Fruit fly (Drosophila melanogaster) whole organism, embryonic: ENCODE results near the gene CG34417.

Source experiments
- BEAF-32 ChIP-seq: fragments of 200-800 bp; sonication (Bioruptor generic); optimal IDR thresholded peaks from 3 replicates; lab custom pipeline; 2017; ENCODE audit warnings: missing biosample characterization, missing genetic modification characterization, mild to moderate bottlenecking, moderate library complexity, missing genetic modification reagents
- Blimp-1 ChIP-seq: fragments of 200-800 bp; sonication (Bioruptor generic); optimal IDR thresholded peaks from 3 replicates; lab custom pipeline; 2018; ENCODE audit warnings: missing biosample characterization, missing genetic modification characterization, mild to moderate bottlenecking, moderate library complexity, missing genetic modification reagents
- CG10209 ChIP-seq: fragments of 200-800 bp; sonication (Bioruptor generic); optimal IDR thresholded peaks from 3 replicates; lab custom pipeline; 2017; ENCODE audit warnings: missing biosample characterization, mild to moderate bottlenecking, missing genetic modification characterization, missing genetic modification reagents
- CG10366 ChIP-seq: fragments of 200-800 bp; sonication (Bioruptor generic); IDR thresholded peaks from 2 replicates; pipeline ENCODE4 v1.3.6; 2022; ENCODE audit warnings: missing biosample characterization, missing genetic modification characterization
- CG10959 ChIP-seq: fragments of 200-800 bp; sonication (Bioruptor generic); IDR thresholded peaks from 2 replicates; pipeline ENCODE4 v1.3.6; 2022; ENCODE audit warnings: missing biosample characterization, missing genetic modification characterization
- CG12391 ChIP-seq: fragments of 200-800 bp; sonication (Bioruptor generic); optimal IDR thresholded peaks from 3 replicates; lab custom pipeline; 2018; ENCODE audit warnings: missing biosample characterization, mild to moderate bottlenecking, missing genetic modification characterization, moderate library complexity
- CG14667 ChIP-seq: fragments of 200-800 bp; sonication (Bioruptor generic); IDR thresholded peaks from 2 replicates; pipeline ENCODE4 v1.3.6; 2022; ENCODE audit warnings: missing biosample characterization, missing genetic modification characterization
- CG1529 ChIP-seq: fragments of 200-800 bp; sonication (Bioruptor generic); optimal IDR thresholded peaks from 3 replicates; lab custom pipeline; 2018; ENCODE audit warnings: missing biosample characterization, missing genetic modification characterization
- CG15479 ChIP-seq: fragments of 200-800 bp; sonication (Bioruptor generic); optimal IDR thresholded peaks from 3 replicates; lab custom pipeline; 2019; ENCODE audit warnings: missing biosample characterization, mild to moderate bottlenecking, missing genetic modification characterization, moderate library complexity
- CG1603 ChIP-seq: fragments of 200-800 bp; sonication (Bioruptor generic); optimal IDR thresholded peaks from 2 replicates; lab custom pipeline; 2019; ENCODE audit warnings: missing biosample characterization, mild to moderate bottlenecking, missing genetic modification characterization, moderate library complexity
- CG17829 ChIP-seq: fragments of 200-800 bp; optimal IDR thresholded peaks from 2 replicates; lab custom pipeline; 2019; ENCODE audit warnings: missing biosample characterization, mild to moderate bottlenecking, missing genetic modification characterization, moderate library complexity
- CG18011 ChIP-seq: fragments of 200-800 bp; sonication (Bioruptor generic); optimal IDR thresholded peaks from 2 replicates; lab custom pipeline; 2017; ENCODE audit warnings: missing biosample characterization, missing genetic modification characterization, mild to moderate bottlenecking, moderate library complexity, missing genotype
- CG18599 ChIP-seq: fragments of 200-800 bp; sonication (Bioruptor generic); optimal IDR thresholded peaks from 3 replicates; lab custom pipeline; 2017; ENCODE audit warnings: missing biosample characterization, missing genetic modification characterization, mild to moderate bottlenecking, moderate library complexity, missing genetic modification reagents
- CG33213 ChIP-seq: fragments of 200-800 bp; sonication (Bioruptor generic); optimal IDR thresholded peaks from 3 replicates; lab custom pipeline; 2016; ENCODE audit warnings: missing biosample characterization, missing genetic modification characterization
- CG3847 ChIP-seq: fragments of 200-800 bp; sonication (Bioruptor generic); IDR thresholded peaks from 2 replicates; pipeline ENCODE4 v1.3.6; 2022; ENCODE audit warnings: missing biosample characterization, missing genetic modification characterization
- CG4404 ChIP-seq: fragments of 200-800 bp; sonication (Bioruptor generic); IDR thresholded peaks from 2 replicates; pipeline ENCODE4 v1.3.6; 2022; ENCODE audit warnings: missing biosample characterization, missing genetic modification characterization
- CG6689 ChIP-seq: fragments of 200-800 bp; sonication (Bioruptor generic); IDR thresholded peaks from 2 replicates; pipeline ENCODE4 v1.3.6; 2022; ENCODE audit warnings: missing biosample characterization, missing genetic modification characterization
- CG7357 ChIP-seq: fragments of 200-800 bp; sonication (Bioruptor generic); IDR thresholded peaks from 3 replicates; pipeline ENCODE4 v1.3.6; 2022; ENCODE audit warnings: missing biosample characterization, missing genetic modification characterization
- CG7786 ChIP-seq: fragments of 200-800 bp; sonication (Bioruptor generic); optimal IDR thresholded peaks from 2 replicates; lab custom pipeline; 2016; ENCODE audit warnings: missing biosample characterization, missing genetic modification characterization
- CG8281 ChIP-seq: fragments of 200-800 bp; sonication (Bioruptor generic); optimal IDR thresholded peaks from 2 replicates; lab custom pipeline; 2018; ENCODE audit warnings: missing biosample characterization, mild to moderate bottlenecking, missing genetic modification characterization, moderate library complexity
- CG8388 ChIP-seq: fragments of 200-800 bp; sonication (Bioruptor generic); optimal IDR thresholded peaks from 2 replicates; lab custom pipeline; 2019; ENCODE audit warnings: missing biosample characterization, mild to moderate bottlenecking, missing genetic modification characterization, moderate library complexity
- CG8944 ChIP-seq: fragments of 200-800 bp; sonication (Bioruptor generic); optimal IDR thresholded peaks from 3 replicates; lab custom pipeline; 2016; ENCODE audit warnings: missing biosample characterization, missing genetic modification characterization
- E2f2 ChIP-seq: fragments of 200-800 bp; sonication (Bioruptor generic); IDR thresholded peaks from 2 replicates; pipeline ENCODE4 v1.3.6; 2022; ENCODE audit warnings: missing biosample characterization, missing genetic modification characterization
- Fer1 ChIP-seq: fragments of 200-800 bp; sonication (Bioruptor generic); optimal IDR thresholded peaks from 2 replicates; lab custom pipeline; 2017; ENCODE audit warnings: missing biosample characterization, mild to moderate bottlenecking, missing genetic modification characterization
- Gug ChIP-seq: fragments of 200-800 bp; sonication (Bioruptor generic); IDR thresholded peaks from 4 replicates; pipeline ENCODE4 v1.3.6; 2022; ENCODE audit warnings: missing biosample characterization, missing genetic modification characterization
- H15 ChIP-seq: fragments of 200-800 bp; sonication (Bioruptor generic); IDR thresholded peaks from 3 replicates; pipeline ENCODE4 v1.3.6; 2022; ENCODE audit warnings: missing biosample characterization, missing genetic modification characterization
- Hr3 ChIP-seq: fragments of 200-800 bp; sonication (Bioruptor generic); optimal IDR thresholded peaks from 3 replicates; lab custom pipeline; 2016; ENCODE audit warnings: missing biosample characterization, missing genetic modification characterization
- Jarid2 ChIP-seq: fragments of 200-800 bp; sonication (Bioruptor generic); optimal IDR thresholded peaks from 3 replicates; lab custom pipeline; 2017; ENCODE audit warnings: mild to moderate bottlenecking, missing biosample characterization, missing genetic modification reagents, missing genetic modification characterization
- Pdp1 ChIP-seq, 2 experiments: fragments of 200-800 bp; sonication (Bioruptor generic); optimal IDR thresholded peaks; 3 replicates each; lab custom pipeline; 2016; ENCODE audit warnings: missing biosample characterization in 2 of 2, missing genetic modification characterization in 2 of 2, mild to moderate bottlenecking in 1 of 2, moderate library complexity in 1 of 2
- Six4 ChIP-seq: fragments of 200-800 bp; sonication (Bioruptor generic); optimal IDR thresholded peaks from 2 replicates; lab custom pipeline; 2016; ENCODE audit warnings: missing biosample characterization, missing genetic modification characterization
- Spps ChIP-seq: fragments of 200-800 bp; sonication (Bioruptor generic); optimal IDR thresholded peaks from 2 replicates; lab custom pipeline; 2018; ENCODE audit warnings: missing biosample characterization, mild to moderate bottlenecking, missing genetic modification characterization
- ara ChIP-seq: fragments of 200-800 bp; sonication (Bioruptor generic); IDR thresholded peaks from 2 replicates; pipeline ENCODE4 v1.3.6; 2022; ENCODE audit warnings: missing biosample characterization, missing genetic modification characterization
- chm ChIP-seq: fragments of 200-800 bp; sonication (Bioruptor generic); IDR thresholded peaks from 2 replicates; pipeline ENCODE4 v1.3.6; 2022; ENCODE audit warnings: missing biosample characterization, missing genetic modification characterization
- chn ChIP-seq: fragments of 200-800 bp; sonication (Bioruptor generic); optimal IDR thresholded peaks from 2 replicates; lab custom pipeline; 2016; ENCODE audit warnings: missing biosample characterization, missing genetic modification characterization
- dati ChIP-seq: fragments of 200-800 bp; sonication (Bioruptor generic); IDR thresholded peaks from 2 replicates; pipeline ENCODE4 v1.3.6; 2022; ENCODE audit warnings: missing biosample characterization, missing genetic modification characterization
- dysf ChIP-seq: fragments of 200-800 bp; sonication (Bioruptor generic); IDR thresholded peaks from 3 replicates; pipeline ENCODE4 v1.3.6; 2022; ENCODE audit warnings: missing biosample characterization, missing genetic modification characterization
- fd64A ChIP-seq: fragments of 200-800 bp; sonication (Bioruptor generic); optimal IDR thresholded peaks from 3 replicates; lab custom pipeline; 2018; ENCODE audit warnings: missing biosample characterization, mild to moderate bottlenecking, missing genetic modification characterization
- grau ChIP-seq: fragments of 200-800 bp; optimal IDR thresholded peaks from 3 replicates; lab custom pipeline; 2019; ENCODE audit warnings: missing biosample characterization, mild to moderate bottlenecking, missing genetic modification characterization, moderate library complexity
- ind ChIP-seq: fragments of 200-800 bp; sonication (Bioruptor generic); optimal IDR thresholded peaks from 3 replicates; lab custom pipeline; 2016; ENCODE audit warnings: missing biosample characterization, missing genetic modification characterization
- jumu ChIP-seq: fragments of 200-800 bp; sonication (Bioruptor generic); optimal IDR thresholded peaks from 3 replicates; lab custom pipeline; 2016; ENCODE audit warnings: missing biosample characterization, missing genetic modification characterization
- kah ChIP-seq: fragments of 200-800 bp; sonication (Bioruptor generic); optimal IDR thresholded peaks from 2 replicates; lab custom pipeline; 2018; ENCODE audit warnings: missing biosample characterization, mild to moderate bottlenecking, missing genetic modification characterization
- lab ChIP-seq: fragments of 200-800 bp; sonication (Bioruptor generic); optimal IDR thresholded peaks from 3 replicates; lab custom pipeline; 2017; ENCODE audit warnings: missing biosample characterization, missing genetic modification characterization, mild to moderate bottlenecking, moderate library complexity, missing genetic modification reagents
- lilli ChIP-seq: fragments of 200-800 bp; sonication (Bioruptor generic); optimal IDR thresholded peaks from 3 replicates; lab custom pipeline; 2016; ENCODE audit warnings: missing biosample characterization, missing genetic modification characterization
- nau ChIP-seq: fragments of 200-800 bp; sonication (Bioruptor generic); optimal IDR thresholded peaks from 3 replicates; lab custom pipeline; 2017; ENCODE audit warnings: missing biosample characterization, mild to moderate bottlenecking, missing genetic modification characterization, missing genetic modification reagents
- oc ChIP-seq: fragments of 200-800 bp; sonication (Bioruptor generic); optimal IDR thresholded peaks from 2 replicates; lab custom pipeline; 2018; ENCODE audit warnings: missing biosample characterization, mild to moderate bottlenecking, missing genetic modification characterization, moderate library complexity
- pros ChIP-seq: fragments of 200-800 bp; sonication (Bioruptor generic); optimal IDR thresholded peaks from 3 replicates; lab custom pipeline; 2019; ENCODE audit warnings: missing biosample characterization, mild to moderate bottlenecking, missing genetic modification characterization, moderate library complexity
- sisA ChIP-seq: fragments of 200-800 bp; sonication (Bioruptor generic); IDR thresholded peaks from 2 replicates; pipeline ENCODE4 v1.3.6; 2022; ENCODE audit warnings: missing biosample characterization, missing genetic modification characterization
- so ChIP-seq: fragments of 200-800 bp; sonication (Bioruptor generic); IDR thresholded peaks from 3 replicates; pipeline ENCODE4 v1.3.6; 2022; ENCODE audit warnings: missing biosample characterization, missing genetic modification characterization
- stc ChIP-seq: fragments of 200-800 bp; sonication (Bioruptor generic); IDR thresholded peaks from 2 replicates; pipeline ENCODE4 v1.3.6; 2022; ENCODE audit warnings: missing biosample characterization, missing genetic modification characterization
- zfh1 ChIP-seq: fragments of 200-800 bp; sonication (Bioruptor generic); IDR thresholded peaks from 3 replicates; pipeline ENCODE4 v1.3.6; 2022; ENCODE audit warnings: missing biosample characterization, missing genetic modification characterization

The CG34417 gene

DNA sequence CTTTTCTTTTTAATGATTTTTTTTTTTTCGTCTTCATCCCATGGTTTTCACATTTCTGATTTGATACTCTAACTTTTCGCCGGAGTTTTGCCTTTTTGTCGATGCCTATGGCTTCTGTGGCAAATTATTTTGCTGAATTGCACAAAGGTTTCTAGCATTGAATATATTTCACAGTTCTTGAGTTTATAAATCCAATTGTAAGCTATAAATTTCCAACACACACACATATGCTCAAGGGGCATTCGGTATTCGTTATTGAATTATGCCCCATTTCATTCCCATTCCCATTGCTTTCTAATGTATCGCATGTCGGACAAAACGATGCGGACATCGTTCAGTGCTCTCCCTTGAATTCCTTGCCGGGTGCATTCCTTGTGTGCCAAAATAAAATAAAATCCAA, 74.9 kb downstream of the CG34417 start:
- TF ChIP-seq lilli (GFP tag; lab: Kevin White, UChicago) (peak; percentile 36), E2f2 (GFP tag; lab: Robert Waterston, UW) (peak; percentile 29), CG18599 (peak; percentile 20), CG4404 (GFP tag; lab: Robert Waterston, UW) (peak; percentile 60), Gug (GFP tag; lab: Robert Waterston, UW) (peak; percentile 69; the same call in 2 of the 4 replicates), H15 (GFP tag; lab: Robert Waterston, UW) (peak; percentile 68; the same call in 2 of the 3 replicates), CG7786 (peak; percentile 32), Blimp-1 (GFP tag; lab: Kevin White, UChicago) (peak; percentile 74), zfh1 (GFP tag; lab: Robert Waterston, UW) (peak; percentile 79), ind (GFP tag; lab: Kevin White, UChicago) (peak; percentile 22), CG15479 (GFP tag; lab: Kevin White, UChicago) (no peak), CG8944 (GFP tag; lab: Kevin White, UChicago) (peak; percentile 36), Fer1 (GFP tag; lab: Kevin White, UChicago) (no peak), chm (GFP tag; lab: Robert Waterston, UW) (peak; percentile 76), CG10366 (peak; percentile 66), dysf (GFP tag; lab: Robert Waterston, UW) (peak; percentile 58; the same call in 2 of the 3 replicates), kah (no peak), jumu (peak; percentile 66), CG1529 (GFP tag; lab: Kevin White, UChicago) (peak; percentile 25), chn (GFP tag; lab: Kevin White, UChicago) (peak; percentile 22), fd64A (no peak), CG10959 (peak; percentile 59; the same call in 1 of the 2 replicates), stc (GFP tag; lab: Robert Waterston, UW) (peak; percentile 39; the same call in 1 of the 2 replicates), Six4 (GFP tag; lab: Kevin White, UChicago) (peak; percentile 29), CG10209 (GFP tag; lab: Kevin White, UChicago) (peak; percentile 7), Spps (tag; lab: Kevin White, UChicago) (peak; percentile 18), grau (tag; lab: Kevin White, UChicago) (peak; percentile 38), CG8281 (peak; percentile 20), so (GFP tag; lab: Robert Waterston, UW) (peak; percentile 70; the same call in 1 of the 3 replicates), CG14667 (GFP tag; lab: Robert Waterston, UW) (peak; percentile 34), CG1603 (peak; percentile 58), dati (GFP tag; lab: Robert Waterston, UW) (peak; percentile 4; the same call in 1 of the 2 replicates), Hr3 (GFP tag; lab: Kevin White, UChicago) (peak; percentile 41), CG7357 (GFP tag; lab: Robert Waterston, UW) (peak; percentile 65; the same call in 1 of the 3 replicates), CG17829 (tag; lab: Kevin White, UChicago) (peak; percentile 66), Pdp1 (GFP tag; optimal IDR thresholded peaks at IDR 0.05; lab: Kevin White, UChicago) (peak; percentile 61), CG3847 (GFP tag; lab: Robert Waterston, UW) (0 out of 2 replicates have a peak, but pooled peaks have one; percentile 11), sisA (peak; percentile 63), ara (peak; percentile 76), lab (GFP tag; lab: Kevin White, UChicago) (peak; percentile 10), pros (no peak), CG33213 (peak; percentile 37), Jarid2 (no peak), CG12391 (peak; percentile 34), nau (GFP tag; lab: Kevin White, UChicago) (no peak), CG8388 (GFP tag; lab: Kevin White, UChicago) (peak; percentile 41), CG18011 (no peak), oc (tag; lab: Kevin White, UChicago) (peak; percentile 21), BEAF-32 (GFP tag; lab: Kevin White, UChicago) (no peak), CG6689 (GFP tag; lab: Robert Waterston, UW) (peak; percentile 74)
